Fruit fly (Drosophila melanogaster): ENCODE results near the gene Mettl14.

Mettl14 gene

dm6 chr2L:8266670-8267435, 41.4 kb upstream of the Mettl14 start (continued):
- peak; percentile 82 for TF ChIP-seq chinmo (GFP tag; IDR thresholded peaks at IDR 0.05; ENCODE audit: partially characterized antibody)
- TF ChIP-seq CG9797 (GFP tag; optimal IDR thresholded peaks at IDR 0.05) = no peak
- TF ChIP-seq Pdp1 (GFP tag; optimal IDR thresholded peaks at IDR 0.05) = peak in 1 of 2 experiments; percentile 75
- TF ChIP-seq ssp (GFP tag; IDR thresholded peaks at IDR 0.05) = no peak
- no peak for TF ChIP-seq CG2889 (GFP tag; IDR thresholded peaks at IDR 0.05)
- TF ChIP-seq CG8924 (tag; optimal IDR thresholded peaks at IDR 0.05) = peak; percentile 3
- no peak for TF ChIP-seq dan (GFP tag; IDR thresholded peaks at IDR 0.05)
- TF ChIP-seq esg (GFP tag; conservative IDR thresholded peaks at IDR 0.05) = peak; percentile 29; the same call in 1 of the 2 replicates
- TF ChIP-seq gsb (GFP tag; IDR thresholded peaks at IDR 0.05) = no peak
- TF ChIP-seq amos (GFP tag; IDR thresholded peaks at IDR 0.05; ENCODE audit: partially characterized antibody) = no peak
- TF ChIP-seq mirr (GFP tag; optimal IDR thresholded peaks at IDR 0.05) = no peak
- TF ChIP-seq pros (GFP tag; optimal IDR thresholded peaks at IDR 0.05) = peak; percentile 86
- TF ChIP-seq sc (optimal IDR thresholded peaks at IDR 0.05) = no peak
- TF ChIP-seq sc (GFP tag; optimal IDR thresholded peaks at IDR 0.05) = no peak
- no peak for TF ChIP-seq CG12155 (GFP tag; optimal IDR thresholded peaks at IDR 0.05)
- TF ChIP-seq wek (GFP tag; optimal IDR thresholded peaks at IDR 0.05) = no peak
- no peak for TF ChIP-seq inv (GFP tag; IDR thresholded peaks at IDR 0.05; ENCODE audit: partially characterized antibody)
- TF ChIP-seq CG3281 (GFP tag; optimal IDR thresholded peaks at IDR 0.05) = no peak
- TF ChIP-seq E2f1 (GFP tag; IDR thresholded peaks at IDR 0.05) = no peak
- no peak for TF ChIP-seq maf-S (GFP tag; optimal IDR thresholded peaks at IDR 0.05)
- TF ChIP-seq nerfin-2 (GFP tag; IDR thresholded peaks at IDR 0.05; ENCODE audit: partially characterized antibody) = no peak
- peak; percentile 99 for TF ChIP-seq CG11504 (tag; optimal IDR thresholded peaks at IDR 0.05)
- no peak for TF ChIP-seq HmgZ (tag; optimal IDR thresholded peaks at IDR 0.05)
- TF ChIP-seq CG42726 (GFP tag; IDR thresholded peaks at IDR 0.05; ENCODE audit: partially characterized antibody) = no peak
- TF ChIP-seq eve (GFP tag; optimal IDR thresholded peaks at IDR 0.05) = peak in 1 of 2 experiments; percentile 66
- TF ChIP-seq zen (tag; optimal IDR thresholded peaks at IDR 0.05) = peak; percentile 21
- peak; percentile 63 for TF ChIP-seq abd-A (tag; optimal IDR thresholded peaks at IDR 0.05)
- no peak for TF ChIP-seq Ets65A (GFP tag)
- TF ChIP-seq CG12769 (tag; optimal IDR thresholded peaks at IDR 0.05) = peak; percentile 26
- no peak for TF ChIP-seq CG13123 (GFP tag; optimal IDR thresholded peaks at IDR 0.05)
- no peak for TF ChIP-seq CG14667 (GFP tag; IDR thresholded peaks at IDR 0.05)
- TF ChIP-seq prd (optimal IDR thresholded peaks at IDR 0.05) = no peak
- TF ChIP-seq prd (GFP tag; IDR thresholded peaks at IDR 0.05) = no peak
- no peak for TF ChIP-seq CG9437 (GFP tag; optimal IDR thresholded peaks at IDR 0.05)
- no peak for TF ChIP-seq HmgD (GFP tag; optimal IDR thresholded peaks at IDR 0.05)
- TF ChIP-seq HLH3B (GFP tag; IDR thresholded peaks at IDR 0.05) = no peak
- no peak for TF ChIP-seq Dip3 (GFP tag; optimal IDR thresholded peaks at IDR 0.05)
- no peak for TF ChIP-seq Optix (GFP tag; IDR thresholded peaks at IDR 0.05)
- TF ChIP-seq CG11695 (GFP tag; IDR thresholded peaks at IDR 0.05) = no peak
- no peak for TF ChIP-seq Asciz (GFP tag; optimal IDR thresholded peaks at IDR 0.05)
- no peak for TF ChIP-seq onecut (GFP tag; IDR thresholded peaks at IDR 0.05)
- no peak for TF ChIP-seq CG9727 (GFP tag; optimal IDR thresholded peaks at IDR 0.05)
- no peak for TF ChIP-seq CG4730 (GFP tag; IDR thresholded peaks at IDR 0.05)
- no peak for TF ChIP-seq CG7839 (tag; optimal IDR thresholded peaks at IDR 0.05)
- no peak for TF ChIP-seq sima (GFP tag; optimal IDR thresholded peaks at IDR 0.05)
- no peak for TF ChIP-seq CG6254 (GFP tag; optimal IDR thresholded peaks at IDR 0.05)
- no peak for TF ChIP-seq gfzf (GFP tag; optimal IDR thresholded peaks at IDR 0.05)
- no peak for TF ChIP-seq ERR (GFP tag; optimal IDR thresholded peaks at IDR 0.05)
- TF ChIP-seq NFAT (GFP tag; IDR thresholded peaks at IDR 0.05) = no peak
- no peak for TF ChIP-seq CG6272 (GFP tag; IDR thresholded peaks at IDR 0.05)
